Worm (Caenorhabditis elegans): Measurements from ENCODE around the gene srh-182.

DNA sequence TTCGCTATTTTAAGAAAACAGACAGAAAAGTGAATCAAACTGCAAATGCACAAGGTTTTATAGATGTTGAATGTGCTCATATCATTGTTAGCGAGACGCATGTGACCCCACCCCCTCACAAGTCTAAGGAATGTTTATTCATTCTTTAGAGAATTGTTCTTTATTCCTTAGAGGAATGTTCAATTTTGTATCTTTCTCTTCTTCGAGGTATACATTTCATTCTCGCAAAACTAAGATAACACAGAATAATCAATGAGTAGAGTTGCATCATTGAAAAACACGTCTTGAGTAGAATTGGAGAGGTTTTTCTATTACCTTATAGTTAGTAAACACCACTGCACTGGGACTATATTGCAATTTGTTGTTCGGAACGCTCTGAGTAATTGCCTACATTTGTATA, 38.4 kb downstream of the srh-182 start, which contains the start of gene ZK262.20:
- no peak for TF ChIP-seq elt-3 (tag; optimal IDR thresholded peaks at IDR 0.05)
- no peak for TF ChIP-seq lin-39 (tag; optimal IDR thresholded peaks at IDR 0.05)
- TF ChIP-seq unc-55 (GFP tag; optimal IDR thresholded peaks at IDR 0.05), result no peak
- TF ChIP-seq mab-5 (tag; optimal IDR thresholded peaks at IDR 0.05), result no peak
- TF ChIP-seq nhr-11 (tag; optimal IDR thresholded peaks at IDR 0.05), result no peak
- TF ChIP-seq unc-62 (GFP tag; optimal IDR thresholded peaks at IDR 0.05), result no peak
- TF ChIP-seq ztf-4 (tag; optimal IDR thresholded peaks at IDR 0.05), result no peak
